Fruit fly (Drosophila melanogaster) whole organism, adult: Measurements from ENCODE around the gene dUTPase.

Source experiments
- CG11617 ChIP-seq: fragments of 200-800 bp; sonication (Bioruptor generic); optimal IDR thresholded peaks from 2 replicates; lab custom pipeline; 2017; ENCODE audit warnings: mild to moderate bottlenecking, missing biosample characterization, missing genetic modification reagents, missing genetic modification characterization
- CG12768 ChIP-seq: fragments of 200-800 bp; sonication (Bioruptor generic); optimal IDR thresholded peaks from 2 replicates; lab custom pipeline; 2017; ENCODE audit warnings: missing biosample characterization, missing genetic modification characterization, mild to moderate bottlenecking, moderate library complexity, missing genetic modification reagents
- CG14711 ChIP-seq: fragments of 200-800 bp; sonication (Bioruptor generic); optimal IDR thresholded peaks from 2 replicates; lab custom pipeline; 2018; ENCODE audit warnings: missing biosample characterization, mild to moderate bottlenecking, missing genetic modification characterization, moderate library complexity
- CG1620 ChIP-seq: fragments of 200-800 bp; sonication (Bioruptor generic); optimal IDR thresholded peaks from 2 replicates; lab custom pipeline; 2016; ENCODE audit warnings: missing biosample characterization, missing genetic modification characterization
- CG33017 ChIP-seq: fragments of 200-800 bp; sonication (Bioruptor generic); optimal IDR thresholded peaks from 2 replicates; lab custom pipeline; 2018; ENCODE audit warnings: missing biosample characterization, mild to moderate bottlenecking, missing genetic modification characterization, moderate library complexity
- CG5204 ChIP-seq: fragments of 200-800 bp; sonication (Bioruptor generic); optimal IDR thresholded peaks from 2 replicates; lab custom pipeline; 2016; ENCODE audit warnings: missing biosample characterization, missing genetic modification characterization
- CG7045 ChIP-seq: fragments of 200-800 bp; sonication (Bioruptor generic); optimal IDR thresholded peaks from 2 replicates; lab custom pipeline; 2017; ENCODE audit warnings: missing biosample characterization, mild to moderate bottlenecking, missing genetic modification characterization
- CG7101 ChIP-seq: fragments of 200-800 bp; sonication (Bioruptor generic); optimal IDR thresholded peaks from 2 replicates; lab custom pipeline; 2018; ENCODE audit warnings: missing biosample characterization, mild to moderate bottlenecking, missing genetic modification characterization, moderate library complexity
- Clk ChIP-seq: fragments of 200-800 bp; sonication (Bioruptor generic); optimal IDR thresholded peaks from 2 replicates; lab custom pipeline; 2017; ENCODE audit warnings: missing biosample characterization, missing genetic modification characterization
- Crg-1 ChIP-seq: fragments of 200-800 bp; sonication (Bioruptor generic); optimal IDR thresholded peaks from 2 replicates; lab custom pipeline; 2016; ENCODE audit warnings: missing biosample characterization, missing genetic modification characterization
- Hr96 ChIP-seq: fragments of 200-800 bp; sonication (Bioruptor generic); optimal IDR thresholded peaks from 2 replicates; lab custom pipeline; 2016; ENCODE audit warnings: missing biosample characterization, missing genetic modification characterization
- Mnt ChIP-seq: fragments of 200-800 bp; sonication (Bioruptor generic); optimal IDR thresholded peaks from 2 replicates; lab custom pipeline; 2016; ENCODE audit warnings: missing biosample characterization, mild to moderate bottlenecking, missing genetic modification characterization
- bab1 ChIP-seq: fragments of 200-800 bp; sonication (Bioruptor generic); optimal IDR thresholded peaks from 3 replicates; lab custom pipeline; 2019; ENCODE audit warnings: missing biosample characterization, mild to moderate bottlenecking, missing genetic modification characterization, moderate library complexity
- cic ChIP-seq: fragments of 200-800 bp; sonication (Bioruptor generic); optimal IDR thresholded peaks from 2 replicates; lab custom pipeline; 2017; ENCODE audit warnings: missing biosample characterization, mild to moderate bottlenecking, missing genetic modification characterization, moderate library complexity
- cnc ChIP-seq, 2 experiments: fragments of >200 bp; optimal IDR thresholded peaks; 2 replicates each; lab custom pipeline; 2017
- kay ChIP-seq: fragments of 200-800 bp; sonication (Bioruptor generic); peaks from one replicate; lab custom pipeline; 2016; ENCODE audit warnings: missing biosample characterization, missing genetic modification characterization, borderline replicate concordance
- ovo ChIP-seq: fragments of 200-800 bp; sonication (Bioruptor generic); optimal IDR thresholded peaks from 2 replicates; lab custom pipeline; 2016; ENCODE audit warnings: missing biosample characterization, missing genetic modification characterization
- pad ChIP-seq: fragments of 200-800 bp; sonication (Bioruptor generic); optimal IDR thresholded peaks from 3 replicates; lab custom pipeline; 2017; ENCODE audit warnings: missing biosample characterization, missing genetic modification characterization, mild to moderate bottlenecking, moderate library complexity, missing genetic modification reagents
- tj ChIP-seq: fragments of 200-800 bp; sonication (Bioruptor generic); optimal IDR thresholded peaks from 3 replicates; lab custom pipeline; 2017; ENCODE audit warnings: missing biosample characterization, mild to moderate bottlenecking, missing genetic modification characterization, moderate library complexity
- toe ChIP-seq: fragments of 200-800 bp; sonication (Bioruptor generic); optimal IDR thresholded peaks from 2 replicates; lab custom pipeline; 2016; ENCODE audit warnings: missing biosample characterization, missing genetic modification characterization

dUTPase gene

DNA sequence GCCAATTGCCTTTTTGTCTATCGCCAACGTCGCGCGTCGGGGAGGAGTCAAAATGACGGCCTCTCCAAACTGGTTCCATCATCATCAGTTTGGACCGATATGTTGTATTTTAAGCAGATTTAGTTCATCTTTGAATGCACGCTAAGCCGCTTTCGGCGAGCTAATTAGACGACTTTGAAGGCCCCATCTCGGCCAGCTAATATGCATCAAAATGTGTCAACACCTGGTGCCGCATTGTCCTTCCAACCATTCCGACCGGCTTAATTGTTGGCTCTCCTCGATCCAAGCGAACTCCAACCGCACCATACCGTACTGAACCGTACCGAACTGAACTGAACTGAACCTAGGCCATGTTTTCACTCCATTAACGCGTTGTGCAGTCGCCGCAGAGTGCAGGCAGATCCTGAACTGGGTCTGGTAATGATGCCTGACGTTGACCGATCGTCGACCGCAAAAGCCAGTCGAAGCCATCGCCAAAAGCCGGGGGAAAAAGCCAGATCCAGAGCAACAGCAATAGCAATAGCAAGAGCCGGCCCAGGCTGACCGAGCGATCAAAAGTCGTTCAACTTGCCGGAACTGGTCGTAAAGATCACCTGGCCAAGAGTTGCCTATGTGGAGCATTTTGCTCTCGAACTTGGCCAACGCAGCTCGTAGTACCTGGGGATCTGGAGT lies 16.8 kb downstream of the dUTPase start:
- TF ChIP-seq cnc (optimal IDR thresholded peaks at IDR 0.05; lab: Kevin White, UChicago), result no peak
- TF ChIP-seq Hr96, result no peak
- TF ChIP-seq CG7045 (GFP tag; lab: Kevin White, UChicago), result no peak
- TF ChIP-seq CG33017 (tag; lab: Kevin White, UChicago), result no peak
- TF ChIP-seq CG1620 (GFP tag; lab: Kevin White, UChicago), result no peak
- TF ChIP-seq Clk (GFP tag; lab: Kevin White, UChicago), result no peak
- no peak for TF ChIP-seq CG11617
- no peak for TF ChIP-seq toe (GFP tag; lab: Kevin White, UChicago)
- no peak for TF ChIP-seq CG14711 (tag; lab: Kevin White, UChicago)
- TF ChIP-seq cic (GFP tag; lab: Kevin White, UChicago), result no peak
- TF ChIP-seq ovo (GFP tag; lab: Kevin White, UChicago), result no peak
- no peak for TF ChIP-seq Mnt (GFP tag; lab: Kevin White, UChicago)
- TF ChIP-seq kay, result no peak
- TF ChIP-seq bab1, result no peak
- no peak for TF ChIP-seq pad (GFP tag; lab: Kevin White, UChicago)
- TF ChIP-seq tj (GFP tag; lab: Kevin White, UChicago), result no peak
- TF ChIP-seq Crg-1 (GFP tag; lab: Kevin White, UChicago), result no peak
- no peak for TF ChIP-seq CG7101 (tag; lab: Kevin White, UChicago)
- no peak for TF ChIP-seq CG12768 (GFP tag; lab: Kevin White, UChicago)
- no peak for TF ChIP-seq CG5204 (GFP tag; lab: Kevin White, UChicago)

DNA sequence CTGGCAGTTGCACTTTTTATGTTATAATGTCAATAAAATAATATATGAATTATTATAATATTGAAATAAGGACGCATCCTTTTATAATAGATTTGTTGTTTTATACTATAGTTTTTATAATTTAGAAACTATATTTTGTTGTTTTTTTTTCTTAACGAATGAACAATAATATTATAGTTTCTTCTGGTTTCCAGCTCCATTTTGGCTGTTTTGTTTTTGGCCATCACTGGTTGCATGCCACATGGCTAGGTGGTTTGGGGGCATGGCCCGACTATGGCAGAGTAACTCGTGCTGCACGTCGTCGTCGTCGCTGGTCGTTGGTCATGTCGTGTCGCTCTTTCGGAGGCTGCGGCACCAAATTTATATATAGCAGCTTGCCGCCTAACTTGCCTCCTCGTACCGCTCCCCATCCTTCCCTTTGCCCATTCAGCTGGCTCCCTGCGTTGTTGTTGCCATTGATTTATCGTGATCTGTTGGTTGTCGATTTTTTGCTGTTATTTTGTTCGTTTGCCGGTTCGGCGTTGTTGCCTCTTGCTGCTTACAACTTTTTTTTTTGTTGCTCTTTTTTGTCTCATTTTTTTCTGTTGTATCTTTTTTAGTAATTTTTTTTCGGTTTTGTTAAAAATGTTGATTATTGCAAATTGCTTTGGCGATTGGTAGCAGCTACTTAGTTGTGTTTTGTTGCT lies 21.3 kb downstream of the dUTPase start:
- TF ChIP-seq ovo (GFP tag; lab: Kevin White, UChicago) (no peak), kay (no peak), CG14711 (tag; lab: Kevin White, UChicago) (no peak), CG7101 (tag; lab: Kevin White, UChicago) (no peak), tj (GFP tag; lab: Kevin White, UChicago) (no peak), CG11617 (no peak), bab1 (no peak), cnc (optimal IDR thresholded peaks at IDR 0.05; lab: Kevin White, UChicago) (no peak), CG1620 (GFP tag; lab: Kevin White, UChicago) (no peak), CG33017 (tag; lab: Kevin White, UChicago) (no peak), pad (GFP tag; lab: Kevin White, UChicago) (no peak), Crg-1 (GFP tag; lab: Kevin White, UChicago) (no peak), toe (GFP tag; lab: Kevin White, UChicago) (no peak), cic (GFP tag; lab: Kevin White, UChicago) (no peak), Hr96 (no peak), Mnt (GFP tag; lab: Kevin White, UChicago) (no peak)

DNA sequence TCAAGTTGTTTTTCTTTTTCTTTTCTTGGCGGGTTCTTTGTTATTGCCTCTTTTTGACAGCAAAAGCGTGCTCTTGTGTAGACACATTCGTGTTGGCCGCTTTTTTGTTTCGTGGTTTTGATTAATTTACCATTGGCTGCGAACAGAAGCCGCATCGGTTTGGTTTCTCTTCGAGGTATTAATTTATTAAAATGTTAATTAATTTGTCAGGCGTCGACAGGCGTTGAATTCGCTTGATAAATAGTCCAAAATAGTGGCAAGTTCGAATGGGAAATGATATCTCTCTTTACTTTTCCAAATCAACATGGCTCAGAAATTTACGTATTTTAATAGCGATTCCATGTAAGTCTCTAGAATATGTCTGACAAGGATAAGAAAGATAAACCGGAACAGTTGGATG lies 23.4 kb downstream of the dUTPase start, which contains the start of gene CG18666:
Gene CG18666, plus strand, starts transcription at position 301 of the 400 bp plus-strand sequence.
- no peak for TF ChIP-seq CG14711 (tag; lab: Kevin White, UChicago)
- TF ChIP-seq cic (GFP tag; lab: Kevin White, UChicago), result no peak
- TF ChIP-seq CG7101 (tag; lab: Kevin White, UChicago), result no peak
- TF ChIP-seq CG33017 (tag; lab: Kevin White, UChicago), result no peak
- no peak for TF ChIP-seq Hr96
- TF ChIP-seq cnc (optimal IDR thresholded peaks at IDR 0.05; lab: Kevin White, UChicago), result no peak
- no peak for TF ChIP-seq toe (GFP tag; lab: Kevin White, UChicago)
- TF ChIP-seq Clk (GFP tag; lab: Kevin White, UChicago), result no peak

DNA sequence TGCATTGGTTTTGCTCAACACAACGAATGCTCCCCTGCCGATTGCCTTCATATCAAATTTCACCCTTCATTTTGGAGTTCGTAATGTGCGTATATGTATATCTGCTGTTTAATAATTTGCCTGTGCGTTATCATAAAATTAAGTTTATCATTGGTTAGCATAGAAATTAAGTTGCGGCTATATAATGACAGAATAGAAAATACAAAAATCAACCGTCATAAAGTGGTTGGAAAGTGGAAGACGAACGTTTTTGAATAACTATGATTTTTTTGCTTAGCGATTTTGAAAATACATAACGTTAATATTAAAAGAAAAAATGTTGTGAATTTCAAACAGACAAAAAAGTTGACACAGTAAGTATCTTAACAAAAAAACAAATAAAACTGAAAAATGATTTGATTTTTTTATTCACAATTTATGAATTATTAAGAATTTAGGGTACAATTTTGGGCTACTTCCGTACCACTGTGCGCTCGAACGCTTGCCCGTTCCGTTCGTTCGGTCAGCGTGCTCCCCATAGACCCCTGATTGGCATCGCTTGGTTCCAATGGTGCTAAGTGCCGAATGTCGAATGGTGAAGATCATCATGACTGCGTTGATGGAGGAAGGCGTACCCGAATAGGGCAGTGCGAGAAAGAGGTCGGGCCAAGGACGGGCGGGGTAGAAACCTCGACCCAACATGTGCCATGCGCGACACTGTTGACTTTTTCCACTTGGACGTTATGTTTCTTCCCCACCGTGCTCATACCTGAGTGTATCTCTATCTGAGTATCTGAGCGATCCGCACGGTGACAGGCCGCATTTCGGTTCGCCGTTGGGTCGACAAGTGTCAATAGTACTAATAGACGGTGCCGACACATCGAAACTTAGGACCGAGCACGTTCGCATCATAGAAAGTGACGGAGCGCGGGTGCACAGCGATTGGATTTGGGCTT lies 26.7 kb downstream of the dUTPase start:
- TF ChIP-seq kay, result peak; percentile 27
- no peak for TF ChIP-seq CG1620 (GFP tag; lab: Kevin White, UChicago)

DNA sequence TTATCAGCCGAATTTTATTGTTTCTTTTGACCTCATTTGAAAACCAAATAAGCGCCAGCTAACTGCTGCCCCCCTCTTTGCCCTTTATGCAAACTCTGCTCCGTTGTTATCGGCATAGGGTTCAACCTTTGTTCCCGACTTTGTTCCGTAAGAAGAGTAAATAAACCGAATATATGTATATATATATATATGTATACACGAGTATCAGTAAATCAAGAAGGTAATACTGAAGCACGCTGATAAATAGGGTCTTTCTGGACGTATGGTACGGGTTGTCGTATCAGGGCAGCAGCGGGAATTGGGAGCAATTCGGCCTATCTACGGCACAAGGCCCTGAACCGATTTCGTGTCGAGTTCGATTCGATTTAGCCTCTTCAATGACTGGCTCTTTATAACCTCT lies 27.8 kb downstream of the dUTPase start:
- TF ChIP-seq cic (GFP tag; lab: Kevin White, UChicago), result no peak
- no peak for TF ChIP-seq ovo (GFP tag; lab: Kevin White, UChicago)
- TF ChIP-seq tj (GFP tag; lab: Kevin White, UChicago), result no peak
- TF ChIP-seq Hr96, result no peak
- no peak for TF ChIP-seq pad (GFP tag; lab: Kevin White, UChicago)
- TF ChIP-seq Mnt (GFP tag; lab: Kevin White, UChicago), result no peak
